Worm (Caenorhabditis elegans): ENCODE data around the gene acs-10.

Gene acs-10

ce11 chrV:14134757-14135441 lies 11.4 kb upstream of the acs-10 start:
- peak; percentile 39 for TF ChIP-seq nhr-80 (tag; optimal IDR thresholded peaks at IDR 0.05)
- TF ChIP-seq snpc-1.3 (tag; optimal IDR thresholded peaks at IDR 0.05; ENCODE audit: insufficient read depth) = no peak

ce11 chrV:14136152-14136551 lies 10.1 kb upstream of the acs-10 start:
- TF ChIP-seq fkh-3 (tag; optimal IDR thresholded peaks at IDR 0.05) (no peak), lsl-1 (GFP tag; optimal IDR thresholded peaks at IDR 0.05) (no peak), dox-1 (GFP tag; IDR thresholded peaks at IDR 0.05) (peak; percentile 30; the same call in 1 of the 2 replicates), chd-7 (tag; optimal IDR thresholded peaks at IDR 0.05) (no peak), B0336.3 (GFP tag; IDR thresholded peaks at IDR 0.05) (peak; percentile 13; the same call in 1 of the 2 replicates), mcd-1 (GFP tag; IDR thresholded peaks at IDR 0.05) (peak; percentile 36; the same call in 1 of the 2 replicates), him-1 (tag; optimal IDR thresholded peaks at IDR 0.05) (no peak), tbp1 (GFP tag; optimal IDR thresholded peaks at IDR 0.05) (peak; percentile 1), snpc-4 (GFP tag; optimal IDR thresholded peaks at IDR 0.05) (no peak), snpc-4 (tag; optimal IDR thresholded peaks at IDR 0.05) (peak in 1 of 4 experiments; percentile 8), zfh-2 (GFP tag; conservative IDR thresholded peaks at IDR 0.05) (0 out of 2 replicates have a peak, but pooled peaks have one; percentile 5), nhr-80 (tag; optimal IDR thresholded peaks at IDR 0.05) (peak; percentile 58), cebp-2 (GFP tag; IDR thresholded peaks at IDR 0.05) (no peak), K12H6.12 (tag; optimal IDR thresholded peaks at IDR 0.05) (peak; percentile 22), nfyb-1 (GFP tag; IDR thresholded peaks at IDR 0.05) (peak; percentile 14; the same call in 1 of the 2 replicates), unc-62 (GFP tag; optimal IDR thresholded peaks at IDR 0.05) (peak; percentile 24), Y67H2A.10 (GFP tag; conservative IDR thresholded peaks at IDR 0.05) (no peak), attf-5 (GFP tag; optimal IDR thresholded peaks at IDR 0.05) (peak; percentile 22), atf-7 (tag; optimal IDR thresholded peaks at IDR 0.05) (peak; percentile 3), hmg-1.2 (GFP tag; IDR thresholded peaks at IDR 0.05) (peak; percentile 89), cebp-1 (GFP tag; IDR thresholded peaks at IDR 0.05) (no peak), cebp-1 (tag; optimal IDR thresholded peaks at IDR 0.05) (peak; percentile 62), lin-40 (tag; optimal IDR thresholded peaks at IDR 0.05) (peak; percentile 63), Y79H2A.3 (GFP tag; conservative IDR thresholded peaks at IDR 0.05) (no peak), ceh-27 (GFP tag; optimal IDR thresholded peaks at IDR 0.05) (peak; percentile 71)

ce11 chrV:14137766-14138165 lies 8.5 kb upstream of the acs-10 start, which contains the start of gene AH10.4:
TSS of gene AH10.4 (minus strand) at chrV:14137866.
- TF ChIP-seq lin-26 (GFP tag; IDR thresholded peaks at IDR 0.05) (peak; percentile 27; the same call in 1 of the 2 replicates), egrh-3 (GFP tag; IDR thresholded peaks at IDR 0.05) (peak; percentile 17; the same call in 1 of the 2 replicates)

DNA sequence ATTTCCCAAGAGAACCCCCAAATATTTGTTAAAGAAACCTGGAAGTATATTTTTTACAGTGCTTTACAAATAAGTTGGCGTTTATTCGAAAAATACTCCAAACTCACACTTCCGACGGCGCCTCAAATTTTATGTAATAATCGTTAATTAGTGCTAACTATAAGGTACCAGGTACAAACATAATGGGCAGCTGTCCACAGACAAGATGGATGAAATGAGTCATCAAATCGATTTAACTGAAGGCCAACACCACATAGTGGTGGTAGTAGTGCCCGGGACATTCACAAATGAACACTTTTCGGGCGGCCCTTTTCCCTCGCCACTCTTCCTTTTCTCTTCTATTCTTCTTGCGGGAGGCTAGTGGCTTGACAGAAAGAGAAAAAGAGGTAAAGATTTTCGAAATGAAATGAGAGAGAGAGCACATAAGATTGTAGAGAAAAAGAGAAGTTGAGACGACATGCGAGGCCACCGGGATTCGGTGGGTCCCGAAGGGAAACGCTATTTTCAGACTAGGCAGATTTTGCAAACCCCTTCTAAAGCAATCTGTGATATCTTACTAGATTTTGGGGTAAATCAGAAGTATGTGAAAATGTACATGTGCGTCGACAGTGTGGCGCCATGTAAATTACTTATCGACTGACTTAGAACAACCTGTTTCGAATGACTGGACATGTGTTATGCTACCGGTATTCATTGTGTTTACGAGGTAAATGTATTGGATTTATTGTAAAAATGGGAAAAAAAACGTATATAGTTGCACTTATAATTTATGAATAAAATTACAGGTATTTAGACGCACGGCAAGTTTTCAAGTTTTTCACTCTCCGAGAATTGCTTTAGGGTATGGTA lies 6.8 kb upstream of the acs-10 start:
- TF ChIP-seq ceh-91 (GFP tag; IDR thresholded peaks at IDR 0.05) (no peak), ztf-3 (GFP tag; optimal IDR thresholded peaks at IDR 0.05) (no peak), efl-1 (GFP tag; optimal IDR thresholded peaks at IDR 0.05) (no peak), pbrm-1 (GFP tag; IDR thresholded peaks at IDR 0.05) (no peak), tlf-1 (GFP tag; optimal IDR thresholded peaks at IDR 0.05) (no peak)
